Fruit fly (Drosophila melanogaster): ENCODE results near the gene comm.

DNA sequence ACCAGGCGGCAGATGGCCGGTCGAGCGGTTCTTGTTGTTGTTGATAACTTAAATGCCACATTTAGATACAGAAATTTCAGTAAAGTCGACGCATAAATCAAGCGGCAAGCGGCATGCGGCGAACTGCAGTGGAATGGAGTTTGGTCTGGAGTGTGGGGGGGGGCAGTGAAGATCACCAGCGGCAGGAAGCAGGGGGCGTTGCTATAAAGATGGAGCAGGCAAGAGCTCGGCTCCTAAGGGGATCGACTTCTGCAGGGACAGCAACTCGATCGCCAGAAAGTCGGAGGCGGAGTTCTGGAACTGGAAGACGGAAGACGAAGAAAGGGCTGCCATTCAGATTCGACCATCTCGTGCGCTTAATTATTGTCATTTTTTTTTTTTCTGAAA, 35.0 kb upstream of the comm start:
- no peak for TF ChIP-seq psq (optimal IDR thresholded peaks at IDR 0.05)
- no peak for TF ChIP-seq CG8478 (optimal IDR thresholded peaks at IDR 0.05)
- peak; percentile 22 for TF ChIP-seq Dll (optimal IDR thresholded peaks at IDR 0.05)
- TF ChIP-seq pan (optimal IDR thresholded peaks at IDR 0.05): no peak
